Worm (Caenorhabditis elegans) whole organism, L3 larva: ENCODE measurements around the gene C34D4.10.

Experiments
- R02D3.7 ChIP-seq: fragments of 150-350 bp; optimal IDR thresholded peaks from 2 replicates; lab custom pipeline; 2014; ENCODE audit warnings: missing biosample characterization, missing genetic modification characterization
- ama-1 ChIP-seq: fragments of 150-350 bp; optimal IDR thresholded peaks from 2 replicates; lab custom pipeline; 2018
- nhr-23 ChIP-seq: fragments of 150-350 bp; optimal IDR thresholded peaks from 2 replicates; lab custom pipeline; 2014; ENCODE audit warnings: missing biosample characterization, missing genetic modification reagents, missing genetic modification characterization
- nhr-76 ChIP-seq: fragments of 150-350 bp; sonication (generic microtip); optimal IDR thresholded peaks from 5 replicates; lab custom pipeline; 2014; ENCODE audit warnings: missing biosample characterization, missing genetic modification characterization

DNA sequence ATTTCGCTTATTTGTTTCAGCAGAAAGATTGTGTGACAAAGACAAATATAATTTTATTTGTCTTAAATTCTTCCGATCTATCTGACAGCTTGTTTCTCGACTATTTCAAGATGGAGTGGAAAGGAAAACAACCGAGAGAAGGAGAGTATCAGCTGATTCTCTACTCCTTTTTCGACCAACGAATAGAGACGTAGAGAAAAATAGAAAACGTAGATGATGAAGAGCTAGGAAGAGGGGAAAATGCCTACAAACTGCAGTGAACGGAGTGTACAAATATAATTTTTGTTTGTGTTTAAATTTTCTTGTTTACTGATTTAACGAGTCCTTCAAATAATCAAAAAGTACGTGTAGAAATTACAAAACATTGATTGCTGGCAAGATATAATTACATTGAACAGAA is 26.5 kb upstream of the C34D4.10 start:
- TF ChIP-seq ama-1 (lab: Kevin White, UChicago) (no peak), nhr-23 (tag; lab: Kevin White, UChicago) (no peak), R02D3.7 (tag; lab: Kevin White, UChicago) (no peak), nhr-76 (tag; lab: Kevin White, UChicago) (no peak)
